Fruit fly (Drosophila melanogaster) whole organism, embryonic: Measurements from ENCODE around the gene Nab2.

Source experiments
- Gug ChIP-seq: fragments of 200-800 bp; sonication (Bioruptor generic); IDR thresholded peaks from 4 replicates; pipeline ENCODE4 v1.3.6; 2022; ENCODE audit warnings: missing biosample characterization, missing genetic modification characterization
- HLH3B ChIP-seq: fragments of 200-800 bp; sonication (Bioruptor generic); IDR thresholded peaks from 2 replicates; pipeline ENCODE4 v1.3.6; 2022; ENCODE audit warnings: missing biosample characterization, missing genetic modification characterization
- Hr3 ChIP-seq: fragments of 200-800 bp; sonication (Bioruptor generic); optimal IDR thresholded peaks from 3 replicates; lab custom pipeline; 2016; ENCODE audit warnings: missing biosample characterization, missing genetic modification characterization
- ara ChIP-seq: fragments of 200-800 bp; sonication (Bioruptor generic); IDR thresholded peaks from 2 replicates; pipeline ENCODE4 v1.3.6; 2022; ENCODE audit warnings: missing biosample characterization, missing genetic modification characterization
- dati ChIP-seq: fragments of 200-800 bp; sonication (Bioruptor generic); IDR thresholded peaks from 2 replicates; pipeline ENCODE4 v1.3.6; 2022; ENCODE audit warnings: missing biosample characterization, missing genetic modification characterization
- nerfin-2 ChIP-seq: fragments of 200-800 bp; sonication (Bioruptor generic); IDR thresholded peaks from 2 replicates; pipeline ENCODE4 v1.3.6; 2022; ENCODE audit warnings: missing biosample characterization, missing genetic modification characterization; ENCODE audit not compliant: partially characterized antibody
- sna ChIP-seq: fragments of 200-800 bp; sonication (Bioruptor generic); IDR thresholded peaks from 2 replicates; pipeline ENCODE4 v1.3.6; 2022; ENCODE audit warnings: missing biosample characterization, missing genetic modification characterization; ENCODE audit not compliant: partially characterized antibody

DNA sequence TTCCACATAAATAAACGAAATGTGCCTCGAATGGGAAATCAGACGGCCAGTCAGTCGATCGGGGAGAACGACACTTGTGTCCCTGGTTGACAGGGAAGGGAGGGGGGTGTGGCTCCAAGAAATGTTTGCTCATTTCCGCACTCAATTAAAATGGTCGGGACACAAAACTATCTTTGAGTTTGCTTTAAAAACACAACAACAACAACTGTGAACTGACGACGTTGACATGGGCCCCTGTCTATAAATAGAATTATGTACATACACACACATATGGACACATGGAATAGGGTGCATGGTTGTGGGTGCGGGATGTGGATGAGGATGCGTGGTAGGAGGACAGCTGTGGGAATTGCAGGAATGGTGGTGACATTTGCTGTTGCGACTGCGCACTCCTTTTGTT, 48.2 kb downstream of the Nab2 start:
- TF ChIP-seq Hr3 (GFP tag; lab: Kevin White, UChicago) (no peak), dati (no peak), ara (GFP tag; lab: Robert Waterston, UW) (no peak), sna (GFP tag; lab: Robert Waterston, UW) (no peak), nerfin-2 (GFP tag; lab: Robert Waterston, UW) (no peak), Gug (GFP tag; lab: Robert Waterston, UW) (no peak), HLH3B (GFP tag; lab: Robert Waterston, UW) (no peak)
